Worm (Caenorhabditis elegans) whole organism, L4 larva: ENCODE data around the gene che-10.

Source experiments
- daf-12 ChIP-seq: fragments of 150-350 bp; optimal IDR thresholded peaks from 2 replicates; lab custom pipeline; 2014; ENCODE audit warnings: missing biosample characterization, missing genetic modification reagents, missing genetic modification characterization
- unc-62 ChIP-seq, 3 experiments: fragments of 150-350 bp in 1 of 3; sonication (generic microtip); optimal IDR thresholded peaks in 2 of 3; peaks in 1 of 3; 1 replicate in 1 of 3; 2 replicates in 2 of 3; lab custom pipeline; 2014 to 2017; ENCODE audit warnings: missing biosample characterization in 3 of 3, missing genetic modification characterization in 3 of 3, missing genetic modification reagents in 3 of 3, missing genotype in 1 of 3

- TF ChIP-seq daf-12 (tag; lab: Kevin White, UChicago) (no peak), unc-62 (GFP tag; optimal IDR thresholded peaks at IDR 0.05 in 1 of 2; lab: Kevin White, UChicago) (no peak), unc-62 (tag; optimal IDR thresholded peaks at IDR 0.05; lab: Kevin White, UChicago) (no peak)
Observed at ce11 chrII:4600818-4601217, 37.3 kb downstream of the che-10 start.
